Worm (Caenorhabditis elegans) whole organism, L3 larva: ENCODE measurements around the gene W10G6.6.
"Not testable (repeated sequence)": the region's sequence is repeated elsewhere in the genome, so short reads cannot be mapped to it uniquely, and the experiment has no call there.

Source experiments
- aly-2 ChIP-seq: fragments of 150-350 bp; optimal IDR thresholded peaks from 2 replicates; lab custom pipeline; 2014; ENCODE audit warnings: missing biosample characterization, missing genetic modification characterization
- ama-1 ChIP-seq: fragments of 150-350 bp; optimal IDR thresholded peaks from 2 replicates; lab custom pipeline; 2018
- ceh-16 ChIP-seq: sonication (generic microtip); optimal IDR thresholded peaks from 2 replicates; lab custom pipeline; 2017; ENCODE audit warnings: missing biosample characterization, missing genetic modification characterization
- ceh-82 ChIP-seq: fragments of 150-350 bp; optimal IDR thresholded peaks from 2 replicates; lab custom pipeline; 2014; ENCODE audit warnings: missing biosample characterization, missing genetic modification characterization
- ceh-9 ChIP-seq: sonication (generic microtip); optimal IDR thresholded peaks from 2 replicates; lab custom pipeline; 2018; ENCODE audit warnings: missing biosample characterization, missing genetic modification characterization
- daf-12 ChIP-seq: fragments of 150-350 bp; optimal IDR thresholded peaks from 2 replicates; lab custom pipeline; 2014; ENCODE audit warnings: missing biosample characterization, missing genetic modification reagents, missing genetic modification characterization
- egl-5 ChIP-seq: fragments of 150-350 bp; optimal IDR thresholded peaks from 2 replicates; lab custom pipeline; 2017; ENCODE audit warnings: missing biosample characterization, missing genetic modification reagents, missing genetic modification characterization, inconsistent platforms
- elt-1 ChIP-seq: fragments of 150-350 bp; optimal IDR thresholded peaks from 2 replicates; lab custom pipeline; 2014; ENCODE audit warnings: missing biosample characterization, missing genetic modification characterization
- elt-2 ChIP-seq: sonication (generic microtip); optimal IDR thresholded peaks from 2 replicates; lab custom pipeline; 2016; ENCODE audit warnings: missing genetic modification reagents, mild to moderate bottlenecking, missing genetic modification characterization, missing compliant biosample characterization
- elt-3 ChIP-seq, 3 experiments: fragments of 150-350 bp in 1 of 3; sonication (generic microtip) in 2 of 3; optimal IDR thresholded peaks; 2 replicates in 2 of 3; 4 replicates in 1 of 3; lab custom pipeline; 2014 to 2017; ENCODE audit warnings: missing biosample characterization in 3 of 3, missing genetic modification characterization in 3 of 3
- eor-1 ChIP-seq, 2 experiments: fragments of 150-350 bp; optimal IDR thresholded peaks; 2 replicates each; lab custom pipeline; 2014 to 2018; ENCODE audit warnings: missing biosample characterization in 2 of 2, missing genetic modification characterization in 2 of 2
- fkh-10 ChIP-seq: sonication (generic microtip); optimal IDR thresholded peaks from 2 replicates; lab custom pipeline; 2017; ENCODE audit warnings: missing biosample characterization, missing genetic modification reagents, missing genetic modification characterization
- fkh-2 ChIP-seq: fragments of 150-350 bp; optimal IDR thresholded peaks from 2 replicates; lab custom pipeline; 2014; ENCODE audit warnings: missing biosample characterization, missing genetic modification reagents, missing genetic modification characterization
- hmg-11 ChIP-seq: sonication (generic microtip); optimal IDR thresholded peaks from 2 replicates; lab custom pipeline; 2016; ENCODE audit warnings: missing genetic modification characterization, missing compliant biosample characterization
- lin-39 ChIP-seq: fragments of 150-350 bp; optimal IDR thresholded peaks from 2 replicates; lab custom pipeline; 2018; ENCODE audit warnings: missing biosample characterization, missing genetic modification reagents, missing genetic modification characterization
- mdl-1 ChIP-seq: fragments of 150-350 bp; optimal IDR thresholded peaks from 2 replicates; lab custom pipeline; 2014; ENCODE audit warnings: missing biosample characterization, missing genetic modification characterization
- mml-1 ChIP-seq: fragments of 150-350 bp; sonication (generic microtip); optimal IDR thresholded peaks from 3 replicates; lab custom pipeline; 2014; ENCODE audit warnings: missing biosample characterization, missing genetic modification characterization
- nfya-1 ChIP-seq: sonication (generic microtip); optimal IDR thresholded peaks from 2 replicates; lab custom pipeline; 2017; ENCODE audit warnings: missing genetic modification characterization, mild to moderate bottlenecking, missing compliant biosample characterization, antibody characterized with exemption, moderate library complexity; ENCODE audit not compliant: insufficient read depth
- nhr-11 ChIP-seq: fragments of 150-350 bp; optimal IDR thresholded peaks from 2 replicates; lab custom pipeline; 2014; ENCODE audit warnings: missing biosample characterization, missing genetic modification characterization
- nhr-23 ChIP-seq: fragments of 150-350 bp; optimal IDR thresholded peaks from 2 replicates; lab custom pipeline; 2014; ENCODE audit warnings: missing biosample characterization, missing genetic modification reagents, missing genetic modification characterization
- nhr-25 ChIP-seq: sonication (generic microtip); optimal IDR thresholded peaks from 2 replicates; lab custom pipeline; 2017; ENCODE audit warnings: missing biosample characterization, missing genetic modification characterization
- nhr-28 ChIP-seq: fragments of 150-350 bp; optimal IDR thresholded peaks from 2 replicates; lab custom pipeline; 2014; ENCODE audit warnings: missing biosample characterization, missing genetic modification characterization
- nhr-43 ChIP-seq: sonication (generic microtip); optimal IDR thresholded peaks from 2 replicates; lab custom pipeline; 2016; ENCODE audit warnings: mild to moderate bottlenecking, missing genetic modification characterization, missing compliant biosample characterization; ENCODE audit not compliant: poor library complexity, severe bottlenecking
- nhr-76 ChIP-seq: fragments of 150-350 bp; sonication (generic microtip); optimal IDR thresholded peaks from 5 replicates; lab custom pipeline; 2014; ENCODE audit warnings: missing biosample characterization, missing genetic modification characterization
- pha-4 ChIP-seq: fragments of 150-350 bp; optimal IDR thresholded peaks from 2 replicates; lab custom pipeline; 2014; ENCODE audit warnings: missing biosample characterization, missing genetic modification reagents, missing genetic modification characterization
- pqm-1 ChIP-seq: fragments of 150-350 bp; optimal IDR thresholded peaks from 2 replicates; lab custom pipeline; 2017; ENCODE audit warnings: missing biosample characterization, missing genetic modification characterization, inconsistent platforms
- sea-2 ChIP-seq: fragments of 150-350 bp; sonication (generic microtip); optimal IDR thresholded peaks from 4 replicates; lab custom pipeline; 2014; ENCODE audit warnings: missing biosample characterization, missing genetic modification reagents, missing genetic modification characterization
- skn-1 ChIP-seq: fragments of 150-350 bp; optimal IDR thresholded peaks from 2 replicates; lab custom pipeline; 2014; ENCODE audit warnings: missing biosample characterization, missing genetic modification characterization
- snpc-4 ChIP-seq: fragments of 150-350 bp; optimal IDR thresholded peaks from 2 replicates; lab custom pipeline; 2014; ENCODE audit warnings: missing biosample characterization, missing genetic modification characterization
- tbx-2 ChIP-seq: sonication (generic microtip); optimal IDR thresholded peaks from 2 replicates; lab custom pipeline; 2016; ENCODE audit warnings: mild to moderate bottlenecking, missing genetic modification characterization, missing compliant biosample characterization
- unc-39 ChIP-seq: sonication (generic microtip); optimal IDR thresholded peaks from 4 replicates; lab custom pipeline; 2017; ENCODE audit warnings: missing biosample characterization, missing genetic modification characterization
- unc-62 ChIP-seq: fragments of 150-350 bp; sonication (generic microtip); optimal IDR thresholded peaks from 4 replicates; lab custom pipeline; 2014; ENCODE audit warnings: missing biosample characterization, missing genetic modification reagents, missing genetic modification characterization
- ztf-4 ChIP-seq: fragments of 150-350 bp; optimal IDR thresholded peaks from 2 replicates; lab custom pipeline; 2014; ENCODE audit warnings: missing biosample characterization, missing genetic modification characterization

The W10G6.6 gene

ce11 chrX:16243129-16243528, 7.5 kb downstream of the W10G6.6 start:
- no peak for TF ChIP-seq nhr-23
- TF ChIP-seq mdl-1 (tag; lab: Kevin White, UChicago): no peak
- no peak for TF ChIP-seq tbx-2
- no peak for TF ChIP-seq nhr-43 (tag; lab: Kevin White, UChicago)
- no peak for TF ChIP-seq lin-39 (tag; lab: Kevin White, UChicago)
- TF ChIP-seq fkh-2 (tag; lab: Kevin White, UChicago): no peak
- no peak for TF ChIP-seq hmg-11 (tag; lab: Kevin White, UChicago)
- TF ChIP-seq ceh-16 (tag; lab: Kevin White, UChicago): no peak
- TF ChIP-seq nhr-76 (tag; lab: Kevin White, UChicago): no peak
- no peak for TF ChIP-seq nhr-11
- no peak for TF ChIP-seq ceh-9 (tag; lab: Kevin White, UChicago)
- no peak for TF ChIP-seq egl-5 (tag; lab: Kevin White, UChicago)
- TF ChIP-seq unc-62 (GFP tag; lab: Kevin White, UChicago): no peak
- TF ChIP-seq elt-1 (tag; lab: Kevin White, UChicago): no peak

- TF ChIP-seq elt-3 (tag; optimal IDR thresholded peaks at IDR 0.05; lab: Kevin White, UChicago) (no peak), nfya-1 (tag; lab: Kevin White, UChicago) (no peak), skn-1 (tag; lab: Kevin White, UChicago) (no peak), ztf-4 (tag; lab: Kevin White, UChicago) (no peak), pha-4 (tag; lab: Kevin White, UChicago) (no peak), ama-1 (lab: Kevin White, UChicago) (no peak), aly-2 (no peak), sea-2 (GFP tag; lab: Kevin White, UChicago) (no peak), nhr-25 (no peak), snpc-4 (tag; lab: Kevin White, UChicago) (no peak), ceh-16 (tag; lab: Kevin White, UChicago) (no peak), elt-1 (tag; lab: Kevin White, UChicago) (no peak), lin-39 (tag; lab: Kevin White, UChicago) (no peak), fkh-2 (tag; lab: Kevin White, UChicago) (no peak), tbx-2 (no peak), ceh-9 (tag; lab: Kevin White, UChicago) (no peak), pqm-1 (no peak), nhr-28 (no peak)
Measured at ce11 chrX:16240626-16241025, 10.0 kb downstream of the W10G6.6 start.

- TF ChIP-seq daf-12 (tag; lab: Kevin White, UChicago): no peak
- TF ChIP-seq mdl-1 (tag; lab: Kevin White, UChicago): no peak
- TF ChIP-seq, all 47 proteins: peak for 0
Measured at ce11 chrX:16228622-16229021, 22.0 kb downstream of the W10G6.6 start, which contains the start of gene F23A7.5. TSS of gene F23A7.5 (plus strand) at chrX:16228922.

ce11 chrX:16219710-16220109, 30.9 kb downstream of the W10G6.6 start, which contains the start of gene F23A7.3:
TSS of gene F23A7.3 (plus strand) at chrX:16220010.
- not testable (repeated sequence) for TF ChIP-seq pqm-1; nfya-1 (tag; lab: Kevin White, UChicago); nhr-28

- TF ChIP-seq nfya-1 (tag; lab: Kevin White, UChicago) (peak; percentile 60), elt-2 (peak; percentile 33), unc-39 (tag; lab: Kevin White, UChicago) (no peak), hmg-11 (tag; lab: Kevin White, UChicago) (peak; percentile 29), sea-2 (GFP tag; lab: Kevin White, UChicago) (no peak), fkh-10 (GFP tag; lab: Kevin White, UChicago) (peak; percentile 56), pqm-1 (peak; percentile 4), pha-4 (tag; lab: Kevin White, UChicago) (peak; percentile 59), lin-39 (tag; lab: Kevin White, UChicago) (peak; percentile 61), mml-1 (no peak), ceh-9 (tag; lab: Kevin White, UChicago) (no peak), skn-1 (tag; lab: Kevin White, UChicago) (no peak), eor-1 (tag; optimal IDR thresholded peaks at IDR 0.05; lab: Kevin White, UChicago) (no peak), ceh-82 (tag; lab: Kevin White, UChicago) (no peak), fkh-2 (tag; lab: Kevin White, UChicago) (no peak)
Measured at ce11 chrX:16218306-16218705, 32.3 kb downstream of the W10G6.6 start.
